Fruit fly (Drosophila melanogaster) whole organism: Measurements from ENCODE around the gene CG17162.

Experiments used
- CG8478 ChIP-seq: fragments of >200 bp; optimal IDR thresholded peaks from 2 replicates; lab custom pipeline; 2018; ENCODE audit warnings: inconsistent platforms
- Dll ChIP-seq: fragments of >200 bp; optimal IDR thresholded peaks from 2 replicates; lab custom pipeline; 2017
- EcR ChIP-seq, 2 experiments: fragments of >200 bp; optimal IDR thresholded peaks; 2 replicates each; lab custom pipeline; 2017; ENCODE audit warnings: missing biosample characterization in 2 of 2, missing genetic modification characterization in 2 of 2, missing genetic modification reagents in 2 of 2
- pan ChIP-seq: fragments of >200 bp; optimal IDR thresholded peaks from 2 replicates; lab custom pipeline; 2017
- psq ChIP-seq: fragments of >200 bp; optimal IDR thresholded peaks from 2 replicates; lab custom pipeline; 2017
- usp ChIP-seq: fragments of >200 bp; optimal IDR thresholded peaks from 2 replicates; lab custom pipeline; 2017; ENCODE audit warnings: missing biosample characterization, missing genetic modification characterization, mixed read lengths

Gene CG17162

DNA sequence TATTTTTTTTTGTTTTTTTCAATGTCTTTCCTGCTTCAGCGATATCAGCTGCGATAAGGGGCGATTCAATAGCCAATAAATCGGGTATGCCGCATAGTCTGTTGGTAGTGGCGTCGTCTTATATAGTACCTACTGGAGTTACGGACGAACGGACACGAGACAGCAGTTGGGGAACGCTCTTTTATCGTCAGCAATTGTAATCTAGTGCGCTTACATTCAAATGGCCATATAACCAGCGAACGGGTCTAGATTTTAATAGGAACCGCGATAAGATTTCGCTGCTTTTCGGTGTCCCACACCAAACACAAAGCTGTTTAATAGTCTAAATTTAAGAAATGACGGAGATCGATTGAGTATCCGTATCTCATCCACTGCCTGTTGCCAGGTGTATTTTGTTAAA lies 23.1 kb downstream of the CG17162 start:
- no peak for TF ChIP-seq EcR (GFP tag; optimal IDR thresholded peaks at IDR 0.05; lab: Kevin White, UChicago)
- no peak for TF ChIP-seq Dll (lab: Kevin White, UChicago)

DNA sequence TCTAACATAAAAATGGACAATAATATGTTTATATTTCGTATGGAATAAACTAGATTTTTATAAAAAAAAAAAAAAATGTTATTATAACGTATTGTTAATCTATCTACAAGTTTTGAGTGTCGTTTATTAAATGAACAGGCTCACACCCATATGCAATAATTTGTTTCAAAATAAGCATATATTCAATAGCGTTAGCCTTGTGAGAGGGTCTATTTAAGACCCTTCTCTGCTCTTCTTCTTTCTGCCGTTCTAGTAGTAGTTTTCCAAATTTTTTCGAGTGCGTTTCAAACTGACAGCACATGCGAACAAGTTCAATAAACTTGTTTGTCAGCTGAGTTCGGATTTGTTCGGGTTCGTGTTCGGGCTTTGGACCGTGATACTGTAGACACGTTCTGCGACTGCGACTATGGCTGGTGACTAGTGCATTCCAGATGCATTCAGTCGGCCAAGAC lies 25.3 kb downstream of the CG17162 start:
- TF ChIP-seq Dll (lab: Kevin White, UChicago) (no peak), EcR (GFP tag; optimal IDR thresholded peaks at IDR 0.05; lab: Kevin White, UChicago) (peak in 1 of 2 experiments; percentile 53), CG8478 (lab: Kevin White, UChicago) (no peak), pan (lab: Kevin White, UChicago) (no peak)

DNA sequence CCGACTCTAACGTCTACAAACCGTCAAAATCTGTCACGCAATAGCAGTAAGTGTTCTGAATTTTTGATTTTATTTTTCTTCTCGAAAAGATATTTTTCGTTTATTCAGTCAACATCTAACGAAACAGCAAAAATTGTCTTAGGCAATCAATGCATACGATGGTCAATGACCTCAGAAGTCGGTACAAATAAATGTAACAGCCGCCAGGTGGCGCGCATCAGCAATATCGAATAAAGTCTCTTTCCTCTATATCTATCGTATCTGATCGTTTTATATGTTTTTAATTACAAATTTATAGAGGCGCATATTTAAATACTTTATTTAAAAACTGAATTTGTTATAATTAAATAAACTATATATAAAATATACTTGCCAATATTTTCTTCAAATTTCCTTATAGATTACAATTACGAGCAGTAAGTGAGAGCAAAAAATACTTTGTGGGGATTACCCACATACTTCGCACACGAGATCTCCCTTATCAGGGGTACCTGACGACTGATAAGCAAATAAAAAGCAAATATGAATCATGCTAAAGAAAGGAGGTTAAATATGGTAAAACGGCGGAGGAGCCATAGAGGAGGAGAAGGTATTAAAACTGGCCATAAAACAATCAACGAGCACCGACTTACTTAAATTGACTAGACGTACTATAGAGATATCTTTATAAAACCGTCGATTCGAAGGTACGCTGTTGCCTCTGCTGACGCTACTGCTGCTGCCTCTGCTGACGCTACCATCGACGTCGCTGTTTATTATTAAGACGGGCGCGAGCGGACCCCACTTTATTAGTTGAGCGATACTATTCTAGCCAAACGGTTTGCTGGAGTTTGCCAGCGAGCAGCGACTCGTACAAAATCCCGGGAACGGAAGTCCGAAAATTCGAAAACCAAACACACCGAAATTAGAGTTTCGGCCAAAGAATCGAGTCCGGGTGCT lies 28.7 kb downstream of the CG17162 start, which contains the start of gene CG17167:
CG17167 (plus strand) TSS at position 781 of the 939 bp plus-strand sequence.
- no peak for TF ChIP-seq Dll (lab: Kevin White, UChicago)

DNA sequence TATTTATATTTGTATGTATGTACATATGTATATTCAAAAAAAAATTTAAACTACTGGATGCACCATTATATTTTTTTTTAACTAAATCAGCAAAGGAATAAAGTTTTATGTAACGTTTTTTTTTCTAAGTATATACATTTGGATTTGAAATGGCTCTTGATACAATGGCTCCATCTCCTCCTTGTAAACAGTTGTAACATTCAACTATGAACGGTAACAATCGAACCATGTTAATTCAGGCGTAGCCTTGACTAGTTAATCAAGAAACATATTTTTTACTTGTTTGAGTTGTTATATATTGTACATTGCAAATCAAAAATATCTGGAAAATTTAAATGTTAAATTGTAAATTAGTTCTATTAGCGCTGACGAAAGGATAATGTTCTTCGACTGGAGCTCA lies 60.8 kb downstream of the CG17162 start, which contains the start of gene CG12061:
CG12061 (plus strand) TSS at position 301 of the 400 bp plus-strand sequence.
- no peak for TF ChIP-seq usp
- TF ChIP-seq pan (lab: Kevin White, UChicago) = no peak
- no peak for TF ChIP-seq psq (lab: Kevin White, UChicago)
- no peak for TF ChIP-seq CG8478 (lab: Kevin White, UChicago)
- no peak for TF ChIP-seq Dll (lab: Kevin White, UChicago)
- no peak for TF ChIP-seq EcR (GFP tag; optimal IDR thresholded peaks at IDR 0.05; lab: Kevin White, UChicago)
